Worm (Caenorhabditis elegans) whole organism, midembryonic: ENCODE measurements around the gene nspe-4.

Source experiments
- flt-1 ChIP-seq: fragments of 200-800 bp; sonication (Bioruptor generic); IDR thresholded peaks from 2 replicates; pipeline ENCODE4 v1.3.6; 2022; ENCODE audit warnings: missing genetic modification characterization, missing compliant biosample characterization
- ztf-23 ChIP-seq: fragments of 200-800 bp; sonication (Bioruptor generic); IDR thresholded peaks from 2 replicates; pipeline ENCODE4 v1.3.6; 2022; ENCODE audit warnings: missing genetic modification reagents, missing genetic modification characterization, missing compliant biosample characterization

- TF ChIP-seq flt-1: no peak
- no peak for TF ChIP-seq ztf-23 (GFP tag; lab: Robert Waterston, UW)
These were observed 3.8 kb downstream of the nspe-4 start, which contains the start of gene nspe-6 for ce11 chrII:12616081-12616480.
